Fruit fly (Drosophila melanogaster) whole organism, embryonic: Measurements from ENCODE around the gene CG33286.

Experiments
- Ada2b ChIP-seq: fragments of 200-800 bp; sonication (Bioruptor generic); IDR thresholded peaks from 2 replicates; pipeline ENCODE4 v1.3.6; 2022; ENCODE audit warnings: missing biosample characterization, missing genetic modification characterization
- Atf3 ChIP-seq: fragments of 200-800 bp; sonication (Bioruptor generic); optimal IDR thresholded peaks from 3 replicates; lab custom pipeline; 2016; ENCODE audit warnings: missing biosample characterization, missing genetic modification characterization
- CG10366 ChIP-seq: fragments of 200-800 bp; sonication (Bioruptor generic); IDR thresholded peaks from 2 replicates; pipeline ENCODE4 v1.3.6; 2022; ENCODE audit warnings: missing biosample characterization, missing genetic modification characterization
- CG11723 ChIP-seq: fragments of 200-800 bp; sonication (Bioruptor generic); optimal IDR thresholded peaks from 2 replicates; lab custom pipeline; 2017; ENCODE audit warnings: missing biosample characterization, mild to moderate bottlenecking, missing genetic modification characterization
- CG12155 ChIP-seq: fragments of 200-800 bp; sonication (Bioruptor generic); optimal IDR thresholded peaks from 3 replicates; lab custom pipeline; 2016; ENCODE audit warnings: missing biosample characterization, missing genetic modification characterization
- CG12391 ChIP-seq: fragments of 200-800 bp; sonication (Bioruptor generic); optimal IDR thresholded peaks from 3 replicates; lab custom pipeline; 2018; ENCODE audit warnings: missing biosample characterization, mild to moderate bottlenecking, missing genetic modification characterization, moderate library complexity
- CG13123 ChIP-seq: fragments of 200-800 bp; sonication (Bioruptor generic); optimal IDR thresholded peaks from 2 replicates; lab custom pipeline; 2016; ENCODE audit warnings: missing biosample characterization, missing genetic modification characterization
- CG13775 ChIP-seq: fragments of 200-800 bp; sonication (Bioruptor generic); optimal IDR thresholded peaks from 3 replicates; lab custom pipeline; 2017; ENCODE audit warnings: missing biosample characterization, mild to moderate bottlenecking, missing genetic modification characterization
- CG14050 ChIP-seq: fragments of 200-800 bp; sonication (Bioruptor generic); IDR thresholded peaks from 3 replicates; pipeline ENCODE4 v1.3.6; 2022; ENCODE audit warnings: missing biosample characterization, missing genetic modification characterization
- CG15269 ChIP-seq: fragments of 200-800 bp; sonication (Bioruptor generic); optimal IDR thresholded peaks from 2 replicates; lab custom pipeline; 2018; ENCODE audit warnings: missing biosample characterization, mild to moderate bottlenecking, missing genetic modification characterization, moderate library complexity
- CG15601 ChIP-seq: fragments of 200-800 bp; sonication (Bioruptor generic); optimal IDR thresholded peaks from 3 replicates; lab custom pipeline; 2019; ENCODE audit warnings: missing biosample characterization, mild to moderate bottlenecking, missing genetic modification characterization, moderate library complexity
- CG17612 ChIP-seq: fragments of 200-800 bp; sonication (Bioruptor generic); IDR thresholded peaks from 2 replicates; pipeline ENCODE4 v1.3.6; 2022; ENCODE audit warnings: missing biosample characterization, missing genetic modification characterization
- CG17829 ChIP-seq: fragments of 200-800 bp; optimal IDR thresholded peaks from 2 replicates; lab custom pipeline; 2019; ENCODE audit warnings: missing biosample characterization, mild to moderate bottlenecking, missing genetic modification characterization, moderate library complexity
- CG1832 ChIP-seq: fragments of 200-800 bp; sonication (Bioruptor generic); optimal IDR thresholded peaks from 2 replicates; lab custom pipeline; 2017; ENCODE audit warnings: missing biosample characterization, mild to moderate bottlenecking, missing genetic modification characterization, inconsistent platforms
- CG2116 ChIP-seq: fragments of 200-800 bp; sonication (Bioruptor generic); optimal IDR thresholded peaks from 3 replicates; lab custom pipeline; 2018; ENCODE audit warnings: missing biosample characterization, mild to moderate bottlenecking, missing genetic modification characterization
- CG2875 ChIP-seq: fragments of 200-800 bp; sonication (Bioruptor generic); optimal IDR thresholded peaks from 2 replicates; lab custom pipeline; 2017; ENCODE audit warnings: missing biosample characterization, mild to moderate bottlenecking, missing genetic modification characterization, missing genetic modification reagents
- CG30020 ChIP-seq: fragments of 200-800 bp; optimal IDR thresholded peaks from 2 replicates; lab custom pipeline; 2019; ENCODE audit warnings: missing biosample characterization, mild to moderate bottlenecking, missing genetic modification characterization, moderate library complexity
- CG3163 ChIP-seq: fragments of 200-800 bp; sonication (Bioruptor generic); optimal IDR thresholded peaks from 3 replicates; lab custom pipeline; 2016; ENCODE audit warnings: missing biosample characterization, missing genetic modification characterization
- CG33557 ChIP-seq: fragments of 200-800 bp; sonication (Bioruptor generic); optimal IDR thresholded peaks from 2 replicates; lab custom pipeline; 2019; ENCODE audit warnings: missing biosample characterization, mild to moderate bottlenecking, missing genetic modification characterization, moderate library complexity
- CG3995 ChIP-seq: fragments of 200-800 bp; sonication (Bioruptor generic); optimal IDR thresholded peaks from 3 replicates; lab custom pipeline; 2016; ENCODE audit warnings: missing biosample characterization, missing genetic modification characterization
- CHES-1-like ChIP-seq: fragments of 200-800 bp; sonication (Bioruptor generic); optimal IDR thresholded peaks from 2 replicates; lab custom pipeline; 2016; ENCODE audit warnings: missing biosample characterization, missing genetic modification characterization
- CoRest ChIP-seq: fragments of 200-800 bp; sonication (Bioruptor generic); optimal IDR thresholded peaks from 3 replicates; lab custom pipeline; 2018; ENCODE audit warnings: missing biosample characterization, mild to moderate bottlenecking, missing genetic modification characterization, moderate library complexity
- D19B ChIP-seq: fragments of 200-800 bp; sonication (Bioruptor generic); optimal IDR thresholded peaks from 2 replicates; lab custom pipeline; 2017; ENCODE audit warnings: missing biosample characterization, mild to moderate bottlenecking, missing genetic modification characterization
- Dll ChIP-seq: fragments of 200-800 bp; sonication (Bioruptor generic); IDR thresholded peaks from 4 replicates; pipeline ENCODE4 v1.3.6; 2022; ENCODE audit warnings: missing biosample characterization, missing genetic modification characterization; ENCODE audit not compliant: partially characterized antibody
- HLH3B ChIP-seq: fragments of 200-800 bp; sonication (Bioruptor generic); IDR thresholded peaks from 2 replicates; pipeline ENCODE4 v1.3.6; 2022; ENCODE audit warnings: missing biosample characterization, missing genetic modification characterization
- HLHmδ ChIP-seq: fragments of 200-800 bp; sonication (Bioruptor generic); optimal IDR thresholded peaks from 2 replicates; lab custom pipeline; 2018; ENCODE audit warnings: missing biosample characterization, mild to moderate bottlenecking, missing genetic modification characterization, moderate library complexity
- Hr39 ChIP-seq: fragments of >200 bp; optimal IDR thresholded peaks from 2 replicates; lab custom pipeline; 2017
- Med ChIP-seq: fragments of 200-800 bp; sonication (Bioruptor generic); peaks from one replicate; lab custom pipeline; 2016; ENCODE audit warnings: missing biosample characterization, missing genetic modification characterization, mild to moderate bottlenecking, inconsistent platforms, moderate library complexity
- Mes4 ChIP-seq: fragments of 200-800 bp; sonication (Bioruptor generic); optimal IDR thresholded peaks from 2 replicates; lab custom pipeline; 2016; ENCODE audit warnings: missing biosample characterization, missing genetic modification characterization
- Neu2 ChIP-seq: fragments of 200-800 bp; sonication (Bioruptor generic); optimal IDR thresholded peaks from 3 replicates; lab custom pipeline; 2016; ENCODE audit warnings: missing biosample characterization, missing genetic modification characterization, borderline replicate concordance
- Sox100B ChIP-seq: fragments of 200-800 bp; sonication (Bioruptor generic); optimal IDR thresholded peaks from 3 replicates; lab custom pipeline; 2018; ENCODE audit warnings: missing biosample characterization, mild to moderate bottlenecking, missing genetic modification characterization
- YL-1 ChIP-seq: fragments of 200-800 bp; sonication (Bioruptor generic); optimal IDR thresholded peaks from 3 replicates; lab custom pipeline; 2017; ENCODE audit warnings: missing biosample characterization, mild to moderate bottlenecking, missing genetic modification characterization
- abd-A ChIP-seq: fragments of 200-800 bp; sonication (Bioruptor generic); optimal IDR thresholded peaks from 3 replicates; lab custom pipeline; 2019; ENCODE audit warnings: missing biosample characterization, mild to moderate bottlenecking, missing genetic modification characterization, moderate library complexity
- ase ChIP-seq: fragments of 200-800 bp; sonication (Bioruptor generic); IDR thresholded peaks from 3 replicates; pipeline ENCODE4 v1.3.6; 2022; ENCODE audit warnings: missing biosample characterization, missing genetic modification characterization
- cg ChIP-seq: fragments of 200-800 bp; sonication (Bioruptor generic); optimal IDR thresholded peaks from 3 replicates; lab custom pipeline; 2019; ENCODE audit warnings: missing biosample characterization, mild to moderate bottlenecking, missing genetic modification characterization, moderate library complexity
- dmrt11E ChIP-seq: fragments of 200-800 bp; sonication (Bioruptor generic); optimal IDR thresholded peaks from 3 replicates; lab custom pipeline; 2018; ENCODE audit warnings: missing biosample characterization, mild to moderate bottlenecking, missing genetic modification characterization, moderate library complexity
- dysf ChIP-seq: fragments of 200-800 bp; sonication (Bioruptor generic); IDR thresholded peaks from 3 replicates; pipeline ENCODE4 v1.3.6; 2022; ENCODE audit warnings: missing biosample characterization, missing genetic modification characterization
- gce ChIP-seq: fragments of 200-800 bp; sonication (Bioruptor generic); IDR thresholded peaks from 3 replicates; pipeline ENCODE4 v1.3.6; 2022; ENCODE audit warnings: missing biosample characterization, missing genetic modification characterization
- gfzf ChIP-seq: fragments of 200-800 bp; sonication (Bioruptor generic); optimal IDR thresholded peaks from 2 replicates; lab custom pipeline; 2016; ENCODE audit warnings: missing biosample characterization, mild to moderate bottlenecking, missing genetic modification characterization, moderate library complexity
- grn ChIP-seq: fragments of 200-800 bp; sonication (Bioruptor generic); optimal IDR thresholded peaks from 3 replicates; lab custom pipeline; 2017; ENCODE audit warnings: missing biosample characterization, missing genetic modification characterization
- inv ChIP-seq: fragments of 200-800 bp; sonication (Bioruptor generic); IDR thresholded peaks from 2 replicates; pipeline ENCODE4 v1.3.6; 2022; ENCODE audit warnings: missing biosample characterization, missing genetic modification characterization; ENCODE audit not compliant: partially characterized antibody
- p53 ChIP-seq: fragments of 200-800 bp; sonication (Bioruptor generic); optimal IDR thresholded peaks from 2 replicates; lab custom pipeline; 2016; ENCODE audit warnings: missing biosample characterization, missing genetic modification characterization
- phol ChIP-seq: fragments of 200-800 bp; sonication (Bioruptor generic); optimal IDR thresholded peaks from 3 replicates; lab custom pipeline; 2018; ENCODE audit warnings: missing biosample characterization, mild to moderate bottlenecking, missing genetic modification characterization, moderate library complexity
- ranshi ChIP-seq: fragments of 200-800 bp; sonication (Bioruptor generic); IDR thresholded peaks from 2 replicates; pipeline ENCODE4 v1.3.6; 2022; ENCODE audit warnings: missing biosample characterization, missing genetic modification characterization
- repo ChIP-seq: fragments of 200-800 bp; sonication (Bioruptor generic); optimal IDR thresholded peaks from 2 replicates; lab custom pipeline; 2016; ENCODE audit warnings: missing biosample characterization, missing genetic modification characterization
- ro ChIP-seq: fragments of 200-800 bp; sonication (Bioruptor generic); IDR thresholded peaks from 2 replicates; pipeline ENCODE4 v1.3.6; 2022; ENCODE audit warnings: missing biosample characterization, missing genetic modification characterization
- shn ChIP-seq: fragments of 200-800 bp; sonication (Bioruptor generic); optimal IDR thresholded peaks from 3 replicates; lab custom pipeline; 2016; ENCODE audit warnings: missing biosample characterization, missing genetic modification characterization
- unc-4 ChIP-seq: fragments of 200-800 bp; sonication (Bioruptor generic); IDR thresholded peaks from 2 replicates; pipeline ENCODE4 v1.3.6; 2022; ENCODE audit warnings: missing biosample characterization, missing genetic modification characterization; ENCODE audit not compliant: partially characterized antibody
- yki ChIP-seq: fragments of >200 bp; optimal IDR thresholded peaks from 3 replicates; lab custom pipeline; 2018

The CG33286 gene

dm6 chr3L:21023364-21023763 is 48.9 kb upstream of the CG33286 start (continued):
- TF ChIP-seq CG15601 (no peak), gfzf (no peak), CG3163 (GFP tag; lab: Kevin White, UChicago) (peak; percentile 96), dysf (GFP tag; lab: Robert Waterston, UW) (no peak), Ada2b (GFP tag; lab: Robert Waterston, UW) (no peak), Mes4 (GFP tag; lab: Kevin White, UChicago) (no peak), CG15269 (tag; lab: Kevin White, UChicago) (no peak), Neu2 (GFP tag; lab: Kevin White, UChicago) (no peak), abd-A (tag; lab: Kevin White, UChicago) (peak; percentile 10), shn (GFP tag; lab: Kevin White, UChicago) (no peak), Hr39 (no peak), phol (no peak), yki (lab: Kevin White, UChicago) (peak; percentile 74), CG17829 (no peak), CG3995 (GFP tag; lab: Kevin White, UChicago) (no peak), ranshi (GFP tag; lab: Robert Waterston, UW) (no peak), CG11723 (no peak), CG10366 (GFP tag; lab: Robert Waterston, UW) (no peak), CG2875 (GFP tag; lab: Kevin White, UChicago) (no peak), CHES-1-like (no peak), CG2116 (no peak), CG13775 (GFP tag; lab: Kevin White, UChicago) (no peak), YL-1 (GFP tag; lab: Kevin White, UChicago) (no peak), p53 (no peak), unc-4 (GFP tag; lab: Robert Waterston, UW) (no peak), CG12391 (tag; lab: Kevin White, UChicago) (no peak), CG12155 (GFP tag; lab: Kevin White, UChicago) (peak; percentile 85), Dll (GFP tag; lab: Robert Waterston, UW) (0 out of 4 replicates have a peak, but pooled peaks have one; percentile 20), inv (GFP tag; lab: Robert Waterston, UW) (no peak), HLHmδ (no peak), HLH3B (GFP tag; lab: Robert Waterston, UW) (no peak), Med (GFP tag; lab: Kevin White, UChicago) (peak; percentile 52), ase (GFP tag; lab: Robert Waterston, UW) (no peak), CG14050 (GFP tag; lab: Robert Waterston, UW) (no peak), CG13123 (GFP tag; lab: Kevin White, UChicago) (no peak), CG1832 (GFP tag; lab: Kevin White, UChicago) (peak; percentile 63), CoRest (tag; lab: Kevin White, UChicago) (no peak), Sox100B (no peak), CG30020 (tag; lab: Kevin White, UChicago) (no peak), Atf3 (GFP tag; lab: Kevin White, UChicago) (no peak), cg (GFP tag; lab: Kevin White, UChicago) (peak; percentile 71), dmrt11E (tag; lab: Kevin White, UChicago) (no peak), grn (GFP tag; lab: Kevin White, UChicago) (no peak), CG33557 (no peak), CG17612 (no peak), repo (GFP tag; lab: Kevin White, UChicago) (no peak), gce (GFP tag; lab: Robert Waterston, UW) (no peak), ro (no peak), D19B (GFP tag; lab: Kevin White, UChicago) (no peak)
